Fruit fly (Drosophila melanogaster): ENCODE data around the gene wntD.
A peak's percentile ranks its signal among the peaks of the same experiment; 100 is the strongest.

wntD gene

DNA sequence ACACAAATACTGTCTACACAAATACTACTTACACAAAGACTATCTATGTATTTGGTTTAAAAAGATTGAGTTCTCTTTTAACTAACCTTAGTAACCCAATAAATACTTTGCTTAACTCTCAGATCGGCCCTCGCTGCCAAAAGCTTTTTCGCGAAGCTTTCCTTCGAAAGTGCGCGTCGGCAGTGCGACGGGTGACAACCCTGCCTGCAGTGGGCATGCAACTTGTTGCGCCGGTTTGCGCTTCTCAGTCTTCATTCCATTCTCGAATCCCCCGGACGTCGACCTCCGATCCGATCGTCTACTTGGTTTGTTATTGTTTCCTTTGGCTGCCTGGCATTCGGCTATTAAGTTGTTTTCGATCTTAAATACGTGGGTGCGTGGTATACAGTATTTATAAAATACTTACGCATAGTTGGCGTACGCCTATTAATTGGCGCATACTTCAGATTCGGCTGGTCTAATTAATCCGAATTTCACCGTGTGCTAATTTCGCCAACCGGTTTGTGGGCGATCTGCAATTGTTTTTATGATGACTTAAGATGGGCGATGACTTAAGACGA lies 32.8 kb downstream of the wntD start, which contains the start of gene CG11686 (continued):
- TF ChIP-seq CG6254 (GFP tag; optimal IDR thresholded peaks at IDR 0.05) (no peak), CG6175 (GFP tag; IDR thresholded peaks at IDR 0.05) (peak; percentile 49; the same call in 1 of the 3 replicates), CG6813 (GFP tag; optimal IDR thresholded peaks at IDR 0.05) (peak; percentile 6), CG13424 (tag; optimal IDR thresholded peaks at IDR 0.05) (no peak), cwo (GFP tag; optimal IDR thresholded peaks at IDR 0.05) (no peak), CG16815 (GFP tag; optimal IDR thresholded peaks at IDR 0.05) (no peak), Aef1 (GFP tag; IDR thresholded peaks at IDR 0.05) (no peak), CG8924 (tag; optimal IDR thresholded peaks at IDR 0.05) (no peak), ab (GFP tag; optimal IDR thresholded peaks at IDR 0.05) (no peak), ase (GFP tag; IDR thresholded peaks at IDR 0.05) (no peak), caup (GFP tag; optimal IDR thresholded peaks at IDR 0.05; ENCODE audit: severe bottlenecking) (peak; percentile 17), tgo (GFP tag; IDR thresholded peaks at IDR 0.05) (no peak), ken (GFP tag; IDR thresholded peaks at IDR 0.05) (no peak), CG18764 (GFP tag; optimal IDR thresholded peaks at IDR 0.05) (no peak), CG30431 (GFP tag; optimal IDR thresholded peaks at IDR 0.05) (no peak), ara (GFP tag; IDR thresholded peaks at IDR 0.05) (no peak), CG9609 (GFP tag; optimal IDR thresholded peaks at IDR 0.05) (no peak), CG13894 (tag; optimal IDR thresholded peaks at IDR 0.05) (no peak), CG31441 (GFP tag; IDR thresholded peaks at IDR 0.05) (no peak), CG17612 (GFP tag; IDR thresholded peaks at IDR 0.05) (no peak), CG18011 (GFP tag; optimal IDR thresholded peaks at IDR 0.05) (no peak), CG10959 (GFP tag; IDR thresholded peaks at IDR 0.05) (no peak), CG12769 (tag; optimal IDR thresholded peaks at IDR 0.05) (peak; percentile 4), CG18476 (GFP tag; optimal IDR thresholded peaks at IDR 0.05) (peak; percentile 98), zen2 (GFP tag; IDR thresholded peaks at IDR 0.05; ENCODE audit: partially characterized antibody) (no peak), Bdp1 (GFP tag; optimal IDR thresholded peaks at IDR 0.05) (no peak), gsb-n (tag; optimal IDR thresholded peaks at IDR 0.05) (no peak), gsb (GFP tag; IDR thresholded peaks at IDR 0.05) (no peak), CG12744 (GFP tag; optimal IDR thresholded peaks at IDR 0.05) (no peak), fd3F (GFP tag; optimal IDR thresholded peaks at IDR 0.05) (no peak), CG6272 (GFP tag; IDR thresholded peaks at IDR 0.05) (0 out of 2 replicates have a peak, but pooled peaks have one; percentile 11), PHDP (tag; optimal IDR thresholded peaks at IDR 0.05) (no peak), CG3281 (GFP tag; optimal IDR thresholded peaks at IDR 0.05) (no peak), HLH54F (GFP tag; optimal IDR thresholded peaks at IDR 0.05) (no peak), CG1602 (GFP tag; optimal IDR thresholded peaks at IDR 0.05) (no peak), sd (tag; optimal IDR thresholded peaks at IDR 0.05) (peak; percentile 52), CG9876 (GFP tag; optimal IDR thresholded peaks at IDR 0.05) (no peak), nom (GFP tag; optimal IDR thresholded peaks at IDR 0.05) (peak; percentile 54), tna (GFP tag; IDR thresholded peaks at IDR 0.05; ENCODE audit: partially characterized antibody) (no peak), Hmr (GFP tag; optimal IDR thresholded peaks at IDR 0.05) (no peak), danr (GFP tag; IDR thresholded peaks at IDR 0.05) (no peak), Dll (GFP tag; IDR thresholded peaks at IDR 0.05; ENCODE audit: partially characterized antibody) (0 out of 4 replicates have a peak, but pooled peaks have one; percentile 20), mam (GFP tag; optimal IDR thresholded peaks at IDR 0.05) (no peak), oc (tag; optimal IDR thresholded peaks at IDR 0.05) (peak; percentile 48), CG12942 (GFP tag; optimal IDR thresholded peaks at IDR 0.05) (no peak), CG9727 (GFP tag; optimal IDR thresholded peaks at IDR 0.05) (no peak), pfk (GFP tag; optimal IDR thresholded peaks at IDR 0.05) (no peak), CG11504 (tag; optimal IDR thresholded peaks at IDR 0.05) (peak; percentile 97), Trl (optimal IDR thresholded peaks at IDR 0.05) (no peak), Trl (GFP tag; optimal IDR thresholded peaks at IDR 0.05) (no peak)
